Fruit fly (Drosophila melanogaster): ENCODE data around the gene CG11760.

Gene CG11760

dm6 chr3R:8744198-8744597 is 25.2 kb downstream of the CG11760 start (continued):
- TF ChIP-seq Opbp (GFP tag; IDR thresholded peaks at IDR 0.05; ENCODE audit: partially characterized antibody), result no peak
- TF ChIP-seq danr (GFP tag; IDR thresholded peaks at IDR 0.05), result peak; percentile 8; the same call in 1 of the 2 replicates
- TF ChIP-seq ro (GFP tag; IDR thresholded peaks at IDR 0.05), result 0 out of 2 replicates have a peak, but pooled peaks have one; percentile 15
- TF ChIP-seq CG18476 (GFP tag; optimal IDR thresholded peaks at IDR 0.05), result no peak
- no peak for TF ChIP-seq aop (GFP tag; IDR thresholded peaks at IDR 0.05)
- no peak for TF ChIP-seq dati (GFP tag; IDR thresholded peaks at IDR 0.05)
- 0 out of 2 replicates have a peak, but pooled peaks have one; percentile 33 for TF ChIP-seq CG7372 (GFP tag; IDR thresholded peaks at IDR 0.05)
- no peak for TF ChIP-seq ham (GFP tag; IDR thresholded peaks at IDR 0.05)
- peak; percentile 11; the same call in 1 of the 3 replicates for TF ChIP-seq B-H1 (GFP tag; IDR thresholded peaks at IDR 0.05)
- no peak for TF ChIP-seq gfzf (GFP tag; optimal IDR thresholded peaks at IDR 0.05)
- TF ChIP-seq Dll (GFP tag; IDR thresholded peaks at IDR 0.05; ENCODE audit: partially characterized antibody), result no peak
- no peak for TF ChIP-seq CG2199 (GFP tag; IDR thresholded peaks at IDR 0.05)
- no peak for TF ChIP-seq Dfd (GFP tag; optimal IDR thresholded peaks at IDR 0.05)
- TF ChIP-seq CG16815 (GFP tag; optimal IDR thresholded peaks at IDR 0.05), result peak; percentile 43
- TF ChIP-seq CG4424 (GFP tag; optimal IDR thresholded peaks at IDR 0.05), result peak; percentile 39
- TF ChIP-seq bcd (GFP tag; optimal IDR thresholded peaks at IDR 0.05), result peak; percentile 10
- peak; percentile 10 for TF ChIP-seq CG9437 (GFP tag; optimal IDR thresholded peaks at IDR 0.05)
- peak; percentile 61 for TF ChIP-seq ranshi (GFP tag; IDR thresholded peaks at IDR 0.05)
- TF ChIP-seq cg (GFP tag; optimal IDR thresholded peaks at IDR 0.05), result no peak
- no peak for TF ChIP-seq jing (GFP tag; optimal IDR thresholded peaks at IDR 0.05)
- no peak for TF ChIP-seq tx (GFP tag; optimal IDR thresholded peaks at IDR 0.05)
- TF ChIP-seq stwl (tag; optimal IDR thresholded peaks at IDR 0.05), result no peak
- TF ChIP-seq dmrt99B (tag; optimal IDR thresholded peaks at IDR 0.05), result no peak
- peak; percentile 39; the same call in 1 of the 2 replicates for TF ChIP-seq CG32767 (GFP tag; IDR thresholded peaks at IDR 0.05)
- no peak for TF ChIP-seq sens (GFP tag)
- no peak for TF ChIP-seq gro (GFP tag; optimal IDR thresholded peaks at IDR 0.05)
- peak; percentile 15 for TF ChIP-seq gsb-n (tag; optimal IDR thresholded peaks at IDR 0.05)
- no peak for TF ChIP-seq Kr (GFP tag; optimal IDR thresholded peaks at IDR 0.05)
- no peak for TF ChIP-seq nmo (GFP tag; optimal IDR thresholded peaks at IDR 0.05)
- no peak for TF ChIP-seq zfh2 (GFP tag; optimal IDR thresholded peaks at IDR 0.05)
- TF ChIP-seq gsb (GFP tag; IDR thresholded peaks at IDR 0.05), result 0 out of 2 replicates have a peak, but pooled peaks have one; percentile 10
- TF ChIP-seq Dbx (GFP tag; IDR thresholded peaks at IDR 0.05), result no peak
- no peak for TF ChIP-seq CG6175 (GFP tag; IDR thresholded peaks at IDR 0.05)
- no peak for TF ChIP-seq Rx (GFP tag; IDR thresholded peaks at IDR 0.05)
- TF ChIP-seq amos (GFP tag; IDR thresholded peaks at IDR 0.05; ENCODE audit: partially characterized antibody), result no peak
- no peak for TF ChIP-seq luna (GFP tag; optimal IDR thresholded peaks at IDR 0.05)
- TF ChIP-seq chn (GFP tag; optimal IDR thresholded peaks at IDR 0.05), result no peak
- TF ChIP-seq CG14050 (GFP tag; IDR thresholded peaks at IDR 0.05), result peak; percentile 12; the same call in 2 of the 3 replicates
- no peak for TF ChIP-seq CG13894 (tag; optimal IDR thresholded peaks at IDR 0.05)
- 0 out of 3 replicates have a peak, but pooled peaks have one; percentile 31 for TF ChIP-seq CG17361 (GFP tag; IDR thresholded peaks at IDR 0.05)
- TF ChIP-seq bbx (GFP tag; IDR thresholded peaks at IDR 0.05; ENCODE audit: partially characterized antibody), result no peak
- no peak for TF ChIP-seq cwo (GFP tag; optimal IDR thresholded peaks at IDR 0.05)
- TF ChIP-seq CG10209 (GFP tag; optimal IDR thresholded peaks at IDR 0.05), result peak; percentile 54
- TF ChIP-seq CG12744 (GFP tag; optimal IDR thresholded peaks at IDR 0.05), result no peak
- no peak for TF ChIP-seq CG3163 (GFP tag; optimal IDR thresholded peaks at IDR 0.05)
- TF ChIP-seq Xbp1 (GFP tag; optimal IDR thresholded peaks at IDR 0.05), result peak; percentile 61
- no peak for TF ChIP-seq CG8281 (tag; optimal IDR thresholded peaks at IDR 0.05)
- peak; percentile 52 for TF ChIP-seq Med (GFP tag)
- TF ChIP-seq sug (tag; optimal IDR thresholded peaks at IDR 0.05), result peak; percentile 50
- no peak for TF ChIP-seq CG1647 (GFP tag; optimal IDR thresholded peaks at IDR 0.05)
- no peak for TF ChIP-seq psq (GFP tag; optimal IDR thresholded peaks at IDR 0.05)
- TF ChIP-seq ewg (GFP tag; optimal IDR thresholded peaks at IDR 0.05), result no peak
